Fruit fly (Drosophila melanogaster) S2 (cell line): ENCODE results near the gene CG34268.

Experiments
- CG8478 ChIP-seq: fragments of >200 bp; optimal IDR thresholded peaks from 2 replicates; lab custom pipeline; 2018
- CTCF ChIP-seq, 2 experiments: fragments of >200 bp; optimal IDR thresholded peaks; 2 replicates each; lab custom pipeline; 2018

DNA sequence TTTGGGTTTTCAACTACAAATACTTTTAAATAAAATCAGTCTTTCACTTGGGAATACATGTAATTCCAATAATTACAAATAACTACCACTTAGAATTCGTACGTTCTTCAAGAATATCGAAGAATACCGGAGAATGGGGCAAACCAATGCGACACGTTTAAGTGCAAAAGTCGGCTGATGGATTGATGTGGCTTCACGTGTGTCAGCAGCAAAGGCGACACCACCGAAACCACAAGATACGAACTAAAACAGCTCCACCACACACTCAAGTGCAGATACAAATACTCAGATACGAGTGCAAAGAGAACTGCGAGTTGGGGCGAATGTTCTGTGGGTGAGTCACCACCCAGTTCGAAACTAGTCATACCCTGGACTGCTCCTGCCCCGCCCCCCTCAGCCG lies 30.0 kb downstream of the CG34268 start:
- no peak for TF ChIP-seq CTCF (optimal IDR thresholded peaks at IDR 0.05; lab: Kevin White, UChicago)
- TF ChIP-seq CG8478 (lab: Kevin White, UChicago): no peak
